Fruit fly (Drosophila melanogaster) Kc167 (cell line): ENCODE results near the gene synr.

Experiments
- h ChIP-seq: fragments of >200 bp; optimal IDR thresholded peaks from 3 replicates; lab custom pipeline; 2018; ENCODE audit warnings: missing external identifiers
- insv ChIP-seq: fragments of >200 bp; optimal IDR thresholded peaks from 3 replicates; lab custom pipeline; 2018; ENCODE audit warnings: missing external identifiers
- psq ChIP-seq: fragments of >200 bp; optimal IDR thresholded peaks from 2 replicates; lab custom pipeline; 2017; ENCODE audit warnings: missing external identifiers

DNA sequence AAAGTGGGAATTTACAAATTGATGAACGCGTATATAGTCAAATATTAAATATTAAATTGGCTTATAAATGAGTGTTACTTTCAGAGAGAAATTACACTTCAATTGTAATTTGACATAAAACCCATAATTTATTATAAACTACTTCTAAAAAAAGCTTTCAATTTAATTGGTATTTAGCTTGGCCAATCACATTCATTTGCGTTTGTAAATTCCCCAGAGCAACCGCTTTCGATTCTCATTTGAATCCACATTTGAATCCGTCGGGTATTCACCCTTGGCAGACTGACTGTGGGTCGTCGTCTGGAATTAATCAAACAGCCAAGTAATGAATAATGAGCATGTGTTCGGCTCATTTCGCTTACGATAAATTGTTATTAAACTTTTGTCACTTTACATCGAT, 46.6 kb upstream of the synr start:
- no peak for TF ChIP-seq psq
- no peak for TF ChIP-seq h (lab: Kevin White, UChicago)
- TF ChIP-seq insv (lab: Kevin White, UChicago), result no peak
